Worm (Caenorhabditis elegans): Measurements from ENCODE around the gene F09E10.1.

F09E10.1 gene

DNA sequence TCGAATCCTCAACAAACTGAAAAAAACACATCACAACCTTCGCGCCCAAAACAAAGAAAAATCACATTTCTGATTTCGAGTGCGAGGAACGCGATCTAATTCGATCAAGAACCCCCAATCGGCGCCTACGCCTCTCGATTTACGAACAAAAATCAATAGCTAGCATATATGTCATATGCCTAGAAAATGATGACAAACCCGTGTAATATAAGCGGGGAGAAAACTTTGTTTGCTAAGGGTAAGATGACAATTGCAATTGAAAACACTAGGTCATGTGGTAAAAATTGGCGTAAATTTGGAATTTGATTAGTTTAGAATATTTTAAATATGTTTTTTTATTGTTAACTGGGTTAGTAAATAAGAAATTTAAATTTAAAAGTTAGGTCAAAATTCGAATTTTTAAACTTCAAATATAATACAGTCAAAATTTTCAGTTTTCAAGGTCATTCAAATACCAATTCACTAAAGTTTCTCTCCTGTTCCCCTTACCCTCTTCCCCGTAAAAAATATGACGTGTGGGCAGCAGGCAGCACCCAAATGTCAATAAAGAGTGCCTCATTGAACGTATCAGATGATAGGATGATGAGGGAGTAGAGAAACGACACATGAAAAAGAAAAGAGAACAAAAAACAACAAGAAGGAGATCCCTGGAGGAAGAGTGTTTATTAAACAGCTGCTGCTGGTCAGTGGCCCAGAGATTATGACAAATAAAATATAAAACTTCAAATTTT, 46.1 kb upstream of the F09E10.1 start:
- TF ChIP-seq atf-7 (tag; optimal IDR thresholded peaks at IDR 0.05) (peak; percentile 55), lin-26 (GFP tag; IDR thresholded peaks at IDR 0.05) (no peak), lag-1 (GFP tag; IDR thresholded peaks at IDR 0.05) (no peak), unc-62 (GFP tag; optimal IDR thresholded peaks at IDR 0.05) (peak; percentile 38), C06A6.2 (GFP tag; conservative IDR thresholded peaks at IDR 0.05) (no peak), madf-10 (tag; optimal IDR thresholded peaks at IDR 0.05) (peak; percentile 17), somi-1 (GFP tag; optimal IDR thresholded peaks at IDR 0.05) (peak; percentile 50), hmg-1.2 (GFP tag; IDR thresholded peaks at IDR 0.05) (0 out of 2 replicates have a peak, but pooled peaks have one; percentile 5), egrh-3 (GFP tag; IDR thresholded peaks at IDR 0.05) (0 out of 2 replicates have a peak, but pooled peaks have one; percentile 13), egl-18 (GFP tag; IDR thresholded peaks at IDR 0.05) (no peak), nhr-90 (tag; optimal IDR thresholded peaks at IDR 0.05) (no peak), let-526 (GFP tag; IDR thresholded peaks at IDR 0.05) (0 out of 2 replicates have a peak, but pooled peaks have one; percentile 20), lin-40 (tag; optimal IDR thresholded peaks at IDR 0.05) (peak; percentile 19), attf-5 (GFP tag; optimal IDR thresholded peaks at IDR 0.05) (peak; percentile 37), Y79H2A.3 (GFP tag; conservative IDR thresholded peaks at IDR 0.05) (no peak), nfyb-1 (GFP tag; IDR thresholded peaks at IDR 0.05) (0 out of 2 replicates have a peak, but pooled peaks have one; percentile 24), nhr-80 (tag; optimal IDR thresholded peaks at IDR 0.05) (peak; percentile 58), cebp-1 (GFP tag; IDR thresholded peaks at IDR 0.05) (0 out of 2 replicates have a peak, but pooled peaks have one; percentile 15), cebp-1 (tag; optimal IDR thresholded peaks at IDR 0.05) (no peak), pbrm-1 (GFP tag; IDR thresholded peaks at IDR 0.05) (no peak), him-1 (tag; optimal IDR thresholded peaks at IDR 0.05) (no peak), K12H6.12 (tag; optimal IDR thresholded peaks at IDR 0.05) (peak; percentile 35)

DNA sequence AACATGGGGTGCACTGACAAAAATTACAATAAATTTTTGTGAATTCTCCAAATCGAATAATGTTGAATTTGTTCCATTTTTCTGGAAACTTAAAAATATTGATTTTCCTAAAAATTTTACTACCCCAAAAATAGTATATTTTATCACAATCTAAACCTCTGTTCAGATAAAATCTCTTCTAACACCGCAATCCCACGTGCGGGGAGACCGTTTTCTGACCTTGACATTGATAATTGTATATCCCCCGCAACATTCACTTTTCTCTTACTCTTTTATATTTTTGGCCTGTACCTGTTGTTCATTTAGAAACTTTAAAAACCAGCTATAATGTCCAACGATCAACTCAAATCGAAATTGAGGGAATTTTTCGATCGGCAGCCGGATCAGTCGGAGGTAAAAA, 43.8 kb upstream of the F09E10.1 start, which contains the start of gene D1005.2:
TSS of gene D1005.2 (plus strand) at position 230 of the 400 bp plus-strand sequence.
- TF ChIP-seq attf-5 (GFP tag; optimal IDR thresholded peaks at IDR 0.05) (no peak), K11D2.4 (GFP tag; IDR thresholded peaks at IDR 0.05) (no peak), nhr-27 (tag; optimal IDR thresholded peaks at IDR 0.05) (no peak), hsf-1 (GFP tag; IDR thresholded peaks at IDR 0.05) (no peak), ztf-6 (GFP tag; IDR thresholded peaks at IDR 0.05) (no peak), tbx-9 (tag; optimal IDR thresholded peaks at IDR 0.05; ENCODE audit: borderline replicate concordance) (no peak), bed-1 (GFP tag; IDR thresholded peaks at IDR 0.05) (no peak)

DNA sequence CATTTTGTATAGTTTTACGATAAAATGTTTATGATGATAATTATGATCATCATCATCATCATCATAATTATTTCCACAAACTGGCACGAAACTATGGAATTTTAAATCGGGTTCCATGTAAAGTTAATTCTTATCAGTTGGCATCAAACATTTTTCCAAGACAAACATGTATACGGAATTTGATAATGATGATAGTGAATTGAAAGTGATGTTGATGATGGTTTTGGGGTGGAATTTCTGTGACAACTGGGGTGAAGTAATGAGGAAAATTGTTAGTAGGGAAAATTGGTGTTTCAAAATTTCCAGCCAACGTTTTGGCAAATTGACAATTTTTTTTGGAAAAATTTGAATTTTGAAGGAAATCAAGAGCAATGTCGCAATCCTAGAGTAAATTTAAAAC, 42.8 kb upstream of the F09E10.1 start:
- TF ChIP-seq F10E7.11 (tag; optimal IDR thresholded peaks at IDR 0.05): no peak
- no peak for TF ChIP-seq ztf-28 (GFP tag; IDR thresholded peaks at IDR 0.05)
- no peak for TF ChIP-seq C17E4.6 (GFP tag; IDR thresholded peaks at IDR 0.05)
- no peak for TF ChIP-seq atf-7 (tag; optimal IDR thresholded peaks at IDR 0.05)
- no peak for TF ChIP-seq Y79H2A.3 (GFP tag; conservative IDR thresholded peaks at IDR 0.05)
- TF ChIP-seq ztf-3 (GFP tag; optimal IDR thresholded peaks at IDR 0.05): no peak
- no peak for TF ChIP-seq bed-2 (GFP tag; IDR thresholded peaks at IDR 0.05)
- no peak for TF ChIP-seq mcd-1 (GFP tag; IDR thresholded peaks at IDR 0.05)
- TF ChIP-seq die-1 (tag; optimal IDR thresholded peaks at IDR 0.05): no peak
- no peak for TF ChIP-seq F39B2.1 (GFP tag; IDR thresholded peaks at IDR 0.05)
